Fruit fly (Drosophila melanogaster): Measurements from ENCODE around the gene Ir100a.

Ir100a gene

DNA sequence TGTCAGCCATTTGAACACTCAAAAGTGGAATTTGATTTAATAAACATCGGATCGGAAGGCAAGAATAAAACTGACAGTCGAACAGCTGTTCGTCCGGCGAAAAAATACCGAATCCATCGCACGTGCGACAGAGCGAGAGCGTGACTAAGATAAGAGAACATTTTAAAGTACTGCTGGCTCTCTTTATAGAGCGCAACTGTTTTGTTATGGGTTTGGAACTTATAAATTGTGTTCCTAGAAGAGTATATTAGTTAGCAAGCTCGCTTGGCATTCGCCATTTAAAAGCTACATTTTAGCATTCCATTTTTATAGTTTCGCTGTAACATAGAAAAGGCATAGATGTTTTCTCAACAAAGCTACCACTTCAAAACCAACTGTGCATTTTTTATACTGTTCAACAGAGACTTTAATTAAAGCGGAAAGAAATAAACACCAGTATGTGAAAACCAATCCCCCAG lies 9.3 kb downstream of the Ir100a start, which contains the start of gene Rift (continued):
- peak; percentile 19 for TF ChIP-seq HmgZ (tag; optimal IDR thresholded peaks at IDR 0.05)
- peak; percentile 43; the same call in 2 of the 3 replicates for TF ChIP-seq Aef1 (GFP tag; IDR thresholded peaks at IDR 0.05)
- no peak for TF ChIP-seq Ets97D (GFP tag; optimal IDR thresholded peaks at IDR 0.05)
- peak; percentile 37 for TF ChIP-seq CG7556 (GFP tag; optimal IDR thresholded peaks at IDR 0.05)
- TF ChIP-seq CG18619 (GFP tag; optimal IDR thresholded peaks at IDR 0.05): no peak
- peak; percentile 18 for TF ChIP-seq ATbp (GFP tag; optimal IDR thresholded peaks at IDR 0.05)
- peak; percentile 37; the same call in 1 of the 2 replicates for TF ChIP-seq Ada2b (GFP tag; IDR thresholded peaks at IDR 0.05)
- peak; percentile 15 for TF ChIP-seq shn (GFP tag; optimal IDR thresholded peaks at IDR 0.05)
- no peak for TF ChIP-seq repo (GFP tag; optimal IDR thresholded peaks at IDR 0.05)
- TF ChIP-seq Pdp1 (GFP tag; optimal IDR thresholded peaks at IDR 0.05): peak; percentile 4 to 26
- no peak for TF ChIP-seq psq (GFP tag; optimal IDR thresholded peaks at IDR 0.05)
- TF ChIP-seq Jarid2 (GFP tag; optimal IDR thresholded peaks at IDR 0.05): no peak
- no peak for TF ChIP-seq org-1 (GFP tag; optimal IDR thresholded peaks at IDR 0.05)
- peak; percentile 30; the same call in 1 of the 4 replicates for TF ChIP-seq Gug (GFP tag; IDR thresholded peaks at IDR 0.05)
- TF ChIP-seq CG31365 (tag; optimal IDR thresholded peaks at IDR 0.05): no peak
- TF ChIP-seq CG8765 (GFP tag; IDR thresholded peaks at IDR 0.05): no peak
- TF ChIP-seq CG12236 (GFP tag; optimal IDR thresholded peaks at IDR 0.05): no peak
- TF ChIP-seq Dll (GFP tag; IDR thresholded peaks at IDR 0.05; ENCODE audit: partially characterized antibody): peak; percentile 59; the same call in 3 of the 4 replicates
- 0 out of 2 replicates have a peak, but pooled peaks have one; percentile 20 for TF ChIP-seq Oaz (GFP tag; IDR thresholded peaks at IDR 0.05)
- no peak for TF ChIP-seq ERR (GFP tag; optimal IDR thresholded peaks at IDR 0.05)
- TF ChIP-seq nom (GFP tag; optimal IDR thresholded peaks at IDR 0.05): peak; percentile 4
- TF ChIP-seq klu (GFP tag; IDR thresholded peaks at IDR 0.05): no peak
- TF ChIP-seq CG3995 (GFP tag; optimal IDR thresholded peaks at IDR 0.05): no peak
- no peak for TF ChIP-seq Lim3 (GFP tag; IDR thresholded peaks at IDR 0.05)
- 0 out of 2 replicates have a peak, but pooled peaks have one; percentile 40 for TF ChIP-seq stc (GFP tag; IDR thresholded peaks at IDR 0.05)
- TF ChIP-seq Eip74EF (GFP tag; optimal IDR thresholded peaks at IDR 0.05): peak in 1 of 2 experiments; percentile 1
- TF ChIP-seq pan (optimal IDR thresholded peaks at IDR 0.05): no peak
- peak in 1 of 2 experiments; percentile 43 for TF ChIP-seq pan (GFP tag; optimal IDR thresholded peaks at IDR 0.05 in 1 of 2, IDR thresholded peaks at IDR 0.05 in 1 of 2)
- peak; percentile 30 for TF ChIP-seq bab2 (GFP tag; optimal IDR thresholded peaks at IDR 0.05)
- no peak for TF ChIP-seq CG10543 (GFP tag; optimal IDR thresholded peaks at IDR 0.05)
- TF ChIP-seq CG11696 (GFP tag; IDR thresholded peaks at IDR 0.05): no peak
- TF ChIP-seq CG12104 (GFP tag; optimal IDR thresholded peaks at IDR 0.05): no peak
- TF ChIP-seq Atf-2 (GFP tag; optimal IDR thresholded peaks at IDR 0.05): no peak
- no peak for TF ChIP-seq abd-A (tag; optimal IDR thresholded peaks at IDR 0.05)
- no peak for TF ChIP-seq CG4328 (GFP tag; optimal IDR thresholded peaks at IDR 0.05)
- peak; percentile 48 for TF ChIP-seq D19A (tag; optimal IDR thresholded peaks at IDR 0.05)
- TF ChIP-seq CG8359 (GFP tag; optimal IDR thresholded peaks at IDR 0.05; ENCODE audit: borderline replicate concordance): no peak
- peak; percentile 43; the same call in 1 of the 3 replicates for TF ChIP-seq tgo (GFP tag; IDR thresholded peaks at IDR 0.05)
- TF ChIP-seq Hr51 (GFP tag; optimal IDR thresholded peaks at IDR 0.05): peak in 1 of 2 experiments; percentile 44
- no peak for TF ChIP-seq vnd (GFP tag; IDR thresholded peaks at IDR 0.05; ENCODE audit: partially characterized antibody)
- TF ChIP-seq CG15073 (GFP tag; optimal IDR thresholded peaks at IDR 0.05): no peak
- no peak for TF ChIP-seq CG9727 (GFP tag; optimal IDR thresholded peaks at IDR 0.05)
- peak; percentile 51 for TF ChIP-seq Fer3 (tag; optimal IDR thresholded peaks at IDR 0.05)
- TF ChIP-seq CG17385 (GFP tag; optimal IDR thresholded peaks at IDR 0.05): peak; percentile 58
- TF ChIP-seq Rx (GFP tag; IDR thresholded peaks at IDR 0.05): no peak
- TF ChIP-seq Hmr (GFP tag; optimal IDR thresholded peaks at IDR 0.05): peak; percentile 38
- peak; percentile 50; the same call in 1 of the 2 replicates for TF ChIP-seq CG13287 (GFP tag; IDR thresholded peaks at IDR 0.05; ENCODE audit: partially characterized antibody)
- peak; percentile 49 for TF ChIP-seq HHEX (GFP tag; optimal IDR thresholded peaks at IDR 0.05)
- no peak for TF ChIP-seq MTF-1 (GFP tag; optimal IDR thresholded peaks at IDR 0.05; ENCODE audit: borderline replicate concordance)

Measured in whole organism, embryonic.